Worm (Caenorhabditis elegans) whole organism, midembryonic: ENCODE results near the gene pap-3.

Source experiments
- T22C8.4 ChIP-seq: fragments of 200-800 bp; sonication (Bioruptor generic); IDR thresholded peaks from 2 replicates; pipeline ENCODE4 v1.3.6; 2022; ENCODE audit warnings: missing genetic modification characterization, missing compliant biosample characterization
- flt-1 ChIP-seq: fragments of 200-800 bp; sonication (Bioruptor generic); IDR thresholded peaks from 2 replicates; pipeline ENCODE4 v1.3.6; 2022; ENCODE audit warnings: missing genetic modification characterization, missing compliant biosample characterization
- ref-1 ChIP-seq: fragments of 200-800 bp; sonication (Bioruptor generic); conservative IDR thresholded peaks from 2 replicates; pipeline ENCODE4 v1.3.6; 2022; ENCODE audit warnings: missing genetic modification reagents, missing genetic modification characterization, missing compliant biosample characterization

DNA sequence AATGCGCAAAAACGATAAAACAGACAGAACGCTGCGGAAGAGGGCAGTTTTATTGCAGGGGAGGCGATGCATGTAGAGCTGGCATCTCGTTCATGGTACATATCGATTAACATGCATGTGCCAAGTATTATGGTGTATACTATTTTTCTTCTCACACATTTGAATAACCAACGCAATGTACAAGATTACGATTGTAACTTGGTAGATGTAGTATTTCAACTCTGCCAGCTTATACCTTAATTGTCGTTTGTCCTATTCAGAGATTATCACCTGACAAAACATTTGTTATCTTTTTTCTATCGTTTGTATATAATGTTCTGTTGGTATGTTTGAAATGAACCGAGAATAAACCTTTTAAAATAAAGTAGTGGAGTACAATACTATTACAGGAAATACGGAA is 13.5 kb upstream of the pap-3 start, which contains the start of gene pes-5:
- TF ChIP-seq flt-1 (GFP tag; lab: Robert Waterston, UW) (no peak), ref-1 (no peak), T22C8.4 (GFP tag; lab: Robert Waterston, UW) (no peak)
